Worm (Caenorhabditis elegans) whole organism, L2 larva: ENCODE data around the gene R13A5.15.

Experiments used
- C34F6.9 ChIP-seq: fragments of 150-350 bp; optimal IDR thresholded peaks from 2 replicates; lab custom pipeline; 2014; ENCODE audit warnings: missing biosample characterization, missing genetic modification characterization
- F13H6.1 ChIP-seq: sonication (generic microtip); optimal IDR thresholded peaks from 2 replicates; lab custom pipeline; 2016; ENCODE audit warnings: missing genetic modification characterization, missing compliant biosample characterization
- R02D3.7 ChIP-seq: fragments of 150-350 bp; optimal IDR thresholded peaks from 2 replicates; lab custom pipeline; 2014; ENCODE audit warnings: missing biosample characterization, missing genetic modification characterization
- Y55F3AM.14 ChIP-seq: fragments of 200-800 bp; sonication (Bioruptor generic); optimal IDR thresholded peaks from 2 replicates; lab custom pipeline; 2018; ENCODE audit warnings: mild to moderate bottlenecking, missing genetic modification characterization, missing compliant biosample characterization
- alr-1 ChIP-seq: fragments of 150-350 bp; optimal IDR thresholded peaks from 2 replicates; lab custom pipeline; 2014; ENCODE audit warnings: missing biosample characterization, missing genetic modification characterization
- aly-2 ChIP-seq: fragments of 150-350 bp; optimal IDR thresholded peaks from 2 replicates; lab custom pipeline; 2014; ENCODE audit warnings: missing biosample characterization, missing genetic modification characterization
- blmp-1 ChIP-seq: sonication (generic microtip); optimal IDR thresholded peaks from 2 replicates; lab custom pipeline; 2017; ENCODE audit warnings: missing genetic modification characterization, mild to moderate bottlenecking, missing compliant biosample characterization, antibody characterized with exemption, moderate library complexity; ENCODE audit not compliant: insufficient read depth
- ceh-16 ChIP-seq: fragments of 150-350 bp; optimal IDR thresholded peaks from 2 replicates; lab custom pipeline; 2014; ENCODE audit warnings: missing biosample characterization, missing genetic modification characterization
- ceh-82 ChIP-seq: fragments of 150-350 bp; optimal IDR thresholded peaks from 2 replicates; lab custom pipeline; 2014; ENCODE audit warnings: missing biosample characterization, missing genetic modification characterization
- dmd-4 ChIP-seq: sonication (generic microtip); optimal IDR thresholded peaks from 2 replicates; lab custom pipeline; 2017; ENCODE audit warnings: missing biosample characterization, missing genetic modification characterization
- egl-27 ChIP-seq: sonication (generic microtip); optimal IDR thresholded peaks from 3 replicates; lab custom pipeline; 2017; ENCODE audit warnings: missing biosample characterization, missing genetic modification reagents, missing genetic modification characterization
- elt-3 ChIP-seq: sonication (generic microtip); optimal IDR thresholded peaks from 2 replicates; lab custom pipeline; 2017; ENCODE audit warnings: missing biosample characterization, missing genetic modification characterization
- fos-1 ChIP-seq: fragments of 150-350 bp; optimal IDR thresholded peaks from 2 replicates; lab custom pipeline; 2014; ENCODE audit warnings: missing biosample characterization, missing genetic modification characterization
- lin-13 ChIP-seq: fragments of 150-350 bp; optimal IDR thresholded peaks from 2 replicates; lab custom pipeline; 2014; ENCODE audit warnings: missing biosample characterization, missing genetic modification reagents, missing genetic modification characterization
- lin-39 ChIP-seq: fragments of 150-350 bp; optimal IDR thresholded peaks from 2 replicates; lab custom pipeline; 2014; ENCODE audit warnings: missing biosample characterization, missing genetic modification reagents, missing genetic modification characterization
- lsy-2 ChIP-seq, 2 experiments: fragments of 150-350 bp in 1 of 2; sonication (generic microtip) in 1 of 2; optimal IDR thresholded peaks; 2 replicates each; lab custom pipeline; 2014 to 2017; ENCODE audit warnings: missing biosample characterization in 2 of 2, missing genetic modification characterization in 2 of 2
- mab-5 ChIP-seq: fragments of 150-350 bp; optimal IDR thresholded peaks from 2 replicates; lab custom pipeline; 2014; ENCODE audit warnings: missing biosample characterization, missing genetic modification characterization
- mbf-1 ChIP-seq: sonication (generic microtip); optimal IDR thresholded peaks from 2 replicates; lab custom pipeline; 2017; ENCODE audit warnings: missing biosample characterization, missing genetic modification characterization
- mdl-1 ChIP-seq, 2 experiments: fragments of 150-350 bp in 1 of 2; sonication (generic microtip) in 1 of 2; optimal IDR thresholded peaks; 2 replicates each; lab custom pipeline; 2017; ENCODE audit warnings: missing biosample characterization in 2 of 2, missing genetic modification characterization in 2 of 2
- nhr-10 ChIP-seq: sonication (generic microtip); optimal IDR thresholded peaks from 2 replicates; lab custom pipeline; 2017; ENCODE audit warnings: missing biosample characterization, missing genetic modification characterization
- nhr-11 ChIP-seq: fragments of 150-350 bp; optimal IDR thresholded peaks from 2 replicates; lab custom pipeline; 2014; ENCODE audit warnings: missing biosample characterization, missing genetic modification characterization
- nhr-129 ChIP-seq: fragments of 150-350 bp; optimal IDR thresholded peaks from 2 replicates; lab custom pipeline; 2014; ENCODE audit warnings: missing biosample characterization, missing genetic modification characterization
- nhr-21 ChIP-seq: fragments of 150-350 bp; optimal IDR thresholded peaks from 2 replicates; lab custom pipeline; 2014; ENCODE audit warnings: missing biosample characterization, missing genetic modification characterization
- nhr-237 ChIP-seq: fragments of 150-350 bp; optimal IDR thresholded peaks from 2 replicates; lab custom pipeline; 2014; ENCODE audit warnings: missing biosample characterization, missing genetic modification characterization
- nhr-25 ChIP-seq: fragments of 150-350 bp; sonication (generic microtip); optimal IDR thresholded peaks from 3 replicates; lab custom pipeline; 2014; ENCODE audit warnings: missing biosample characterization, missing genetic modification characterization
- nhr-77 ChIP-seq: fragments of 150-350 bp; optimal IDR thresholded peaks from 2 replicates; lab custom pipeline; 2014; ENCODE audit warnings: missing biosample characterization, missing genetic modification characterization
- peb-1 ChIP-seq: fragments of 150-350 bp; optimal IDR thresholded peaks from 2 replicates; lab custom pipeline; 2014; ENCODE audit warnings: missing biosample characterization, missing genetic modification characterization
- sem-4 ChIP-seq: fragments of 150-350 bp; optimal IDR thresholded peaks from 2 replicates; lab custom pipeline; 2014; ENCODE audit warnings: missing biosample characterization, missing genetic modification reagents, missing genetic modification characterization
- skn-1 ChIP-seq: sonication (generic microtip); optimal IDR thresholded peaks from 2 replicates; lab custom pipeline; 2017; ENCODE audit warnings: missing biosample characterization, missing genetic modification characterization
- sma-3 ChIP-seq: sonication (generic microtip); optimal IDR thresholded peaks from 2 replicates; lab custom pipeline; 2016; ENCODE audit warnings: missing genetic modification reagents, missing genetic modification characterization, missing compliant biosample characterization
- sma-9 ChIP-seq, 2 experiments: fragments of 150-350 bp in 1 of 2; sonication (generic microtip) in 1 of 2; optimal IDR thresholded peaks; 2 replicates each; lab custom pipeline; 2014 to 2016; ENCODE audit warnings: missing genetic modification characterization in 2 of 2, mild to moderate bottlenecking in 1 of 2, missing biosample characterization in 1 of 2, missing compliant biosample characterization in 1 of 2, missing genetic modification reagents in 1 of 2, moderate library complexity in 1 of 2
- snpc-4 ChIP-seq: fragments of 150-350 bp; optimal IDR thresholded peaks from 2 replicates; lab custom pipeline; 2014; ENCODE audit warnings: missing biosample characterization, missing genetic modification characterization
- unc-55 ChIP-seq: fragments of 150-350 bp; sonication (generic microtip); optimal IDR thresholded peaks from 3 replicates; lab custom pipeline; 2014; ENCODE audit warnings: missing biosample characterization, missing genetic modification reagents, missing genetic modification characterization
- unc-62 ChIP-seq: fragments of 150-350 bp; optimal IDR thresholded peaks from 2 replicates; lab custom pipeline; 2014; ENCODE audit warnings: missing biosample characterization, missing genetic modification reagents, missing genetic modification characterization
- zag-1 ChIP-seq: fragments of 150-350 bp; optimal IDR thresholded peaks from 2 replicates; lab custom pipeline; 2014; ENCODE audit warnings: missing biosample characterization, missing genetic modification characterization
- ztf-1 ChIP-seq: fragments of 200-800 bp; sonication (Bioruptor generic); conservative IDR thresholded peaks from 2 replicates; pipeline ENCODE4 v1.3.6; 2022; ENCODE audit warnings: missing genetic modification characterization, missing compliant biosample characterization
- ztf-11 ChIP-seq: sonication (generic microtip); optimal IDR thresholded peaks from 2 replicates; lab custom pipeline; 2017; ENCODE audit warnings: missing biosample characterization, missing genetic modification characterization
- ztf-4 ChIP-seq: fragments of 150-350 bp; optimal IDR thresholded peaks from 2 replicates; lab custom pipeline; 2014; ENCODE audit warnings: missing biosample characterization, missing genetic modification characterization

The R13A5.15 gene

DNA sequence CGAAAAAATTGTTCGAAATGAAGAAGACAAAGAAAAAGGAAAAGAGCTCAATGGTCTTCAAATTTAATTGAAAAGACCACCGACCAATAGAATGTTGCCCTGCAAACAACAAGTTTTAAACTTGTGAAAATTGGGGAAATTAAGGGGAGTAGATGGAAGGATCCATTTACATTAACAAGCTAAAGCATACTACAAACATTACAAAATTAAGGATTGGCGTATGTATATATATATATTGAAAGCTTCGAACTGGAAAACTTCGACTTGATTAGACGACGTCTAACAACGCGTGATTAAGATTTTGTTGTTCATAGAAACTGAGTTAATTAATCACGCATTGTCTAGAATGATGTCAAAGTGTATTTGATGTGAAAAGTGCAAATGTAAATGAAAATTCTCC, at the start of gene R13A5.15:
Gene R13A5.15, minus strand, starts transcription at position 101 of the 400 bp plus-strand sequence.
- TF ChIP-seq unc-55 (GFP tag; lab: Kevin White, UChicago): no peak
- no peak for TF ChIP-seq egl-27 (tag; lab: Kevin White, UChicago)
- no peak for TF ChIP-seq lin-13 (GFP tag; lab: Kevin White, UChicago)
- TF ChIP-seq skn-1: no peak
- no peak for TF ChIP-seq zag-1 (tag; lab: Kevin White, UChicago)
- no peak for TF ChIP-seq ceh-82 (tag; lab: Kevin White, UChicago)
- TF ChIP-seq nhr-10: no peak

DNA sequence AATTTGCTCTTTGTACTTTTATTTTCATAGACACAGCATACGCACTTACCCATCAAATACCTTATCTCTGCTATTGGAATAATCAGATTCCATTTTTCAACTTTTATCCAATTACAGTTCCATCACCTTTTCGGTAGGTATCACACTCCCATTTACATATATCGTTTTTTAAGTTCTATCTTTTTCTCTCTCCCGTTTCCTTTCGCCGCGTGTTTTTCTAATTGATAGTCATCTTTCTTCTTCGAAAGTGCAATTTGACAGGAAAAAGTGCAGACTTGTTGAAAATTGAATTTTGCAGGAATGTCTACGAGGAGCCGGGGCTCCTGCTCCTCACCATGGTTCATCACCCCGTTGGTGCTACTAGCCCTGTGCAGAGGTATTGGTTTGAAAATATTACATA, 37.0 kb upstream of the R13A5.15 start, which contains the start of gene fbn-1:
Gene fbn-1, plus strand, starts transcription at position 301 of the 400 bp plus-strand sequence.
- no peak for TF ChIP-seq lin-39 (tag; lab: Kevin White, UChicago)
- TF ChIP-seq sem-4 (tag; lab: Kevin White, UChicago): no peak
- no peak for TF ChIP-seq blmp-1
- TF ChIP-seq zag-1 (tag; lab: Kevin White, UChicago): no peak
- TF ChIP-seq lin-13 (GFP tag; lab: Kevin White, UChicago): no peak
- no peak for TF ChIP-seq F13H6.1 (tag; lab: Kevin White, UChicago)
- TF ChIP-seq egl-27 (tag; lab: Kevin White, UChicago): no peak
- TF ChIP-seq Y55F3AM.14 (GFP tag; lab: Kevin White, UChicago): no peak
- no peak for TF ChIP-seq peb-1
- TF ChIP-seq nhr-21: no peak
- no peak for TF ChIP-seq dmd-4 (tag; lab: Kevin White, UChicago)
- TF ChIP-seq aly-2 (tag; lab: Kevin White, UChicago): no peak
- no peak for TF ChIP-seq unc-62 (GFP tag; lab: Kevin White, UChicago)
- no peak for TF ChIP-seq snpc-4 (tag; lab: Kevin White, UChicago)
- no peak for TF ChIP-seq alr-1 (tag; lab: Kevin White, UChicago)
- no peak for TF ChIP-seq ztf-1 (GFP tag; lab: Robert Waterston, UW)
- no peak for TF ChIP-seq nhr-237
- TF ChIP-seq mdl-1 (tag; optimal IDR thresholded peaks at IDR 0.05; lab: Kevin White, UChicago): no peak
- no peak for TF ChIP-seq nhr-129 (tag; lab: Kevin White, UChicago)
- no peak for TF ChIP-seq sma-3 (GFP tag; lab: Kevin White, UChicago)

DNA sequence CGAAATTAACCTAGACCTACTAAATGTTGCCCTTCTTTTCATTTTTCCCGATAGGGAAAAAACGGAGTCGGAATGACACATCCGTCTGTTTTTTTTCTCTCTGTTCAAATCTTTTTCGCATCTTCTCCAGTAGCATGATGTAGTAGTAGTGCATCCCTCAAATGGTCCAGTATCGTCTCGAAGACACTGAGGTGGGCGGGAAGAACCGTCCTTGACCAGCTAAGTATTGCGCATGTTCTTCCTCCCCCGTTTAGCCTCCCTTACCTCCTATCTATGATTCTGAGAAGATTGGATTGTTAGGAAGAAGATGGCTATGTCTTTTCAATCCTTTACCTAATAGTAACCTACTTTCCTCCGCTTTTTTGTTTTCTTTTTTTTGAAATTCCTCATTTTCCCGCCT, 34.8 kb upstream of the R13A5.15 start:
- TF ChIP-seq alr-1 (tag; lab: Kevin White, UChicago) (no peak), sma-3 (GFP tag; lab: Kevin White, UChicago) (peak; percentile 20), nhr-11 (tag; lab: Kevin White, UChicago) (no peak), ztf-11 (tag; lab: Kevin White, UChicago) (no peak), fos-1 (tag; lab: Kevin White, UChicago) (peak; percentile 41), mbf-1 (tag; lab: Kevin White, UChicago) (no peak), sma-9 (GFP tag; optimal IDR thresholded peaks at IDR 0.05; lab: Kevin White, UChicago) (peak; percentile 47), sma-9 (tag; optimal IDR thresholded peaks at IDR 0.05; lab: Kevin White, UChicago) (no peak), mab-5 (tag; lab: Kevin White, UChicago) (no peak), egl-27 (tag; lab: Kevin White, UChicago) (no peak), nhr-77 (tag; lab: Kevin White, UChicago) (no peak), ztf-4 (tag; lab: Kevin White, UChicago) (no peak), elt-3 (tag; lab: Kevin White, UChicago) (no peak), nhr-129 (tag; lab: Kevin White, UChicago) (no peak), zag-1 (tag; lab: Kevin White, UChicago) (no peak), lin-13 (GFP tag; lab: Kevin White, UChicago) (no peak)

DNA sequence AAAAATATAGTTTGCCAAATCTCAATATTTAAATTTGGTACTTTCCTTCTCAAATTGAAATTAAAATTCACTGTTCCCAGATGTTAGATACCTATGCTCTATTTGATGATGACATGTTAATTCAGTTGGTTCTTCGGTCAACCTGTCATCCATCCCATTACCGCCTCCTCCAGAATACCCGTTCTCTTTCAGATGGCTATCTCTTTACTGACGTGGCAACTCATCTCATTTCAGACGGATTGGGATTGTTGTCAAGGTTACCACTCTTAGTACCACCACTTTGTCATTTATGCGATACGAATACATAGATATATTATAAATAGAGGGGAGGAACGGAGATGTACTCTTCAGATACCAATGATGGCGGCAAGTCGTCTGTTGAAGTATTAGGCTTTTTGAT, 33.2 kb upstream of the R13A5.15 start:
- TF ChIP-seq mab-5 (tag; lab: Kevin White, UChicago) (no peak), mbf-1 (tag; lab: Kevin White, UChicago) (no peak), C34F6.9 (tag; lab: Kevin White, UChicago) (no peak), R02D3.7 (no peak), unc-62 (GFP tag; lab: Kevin White, UChicago) (no peak), zag-1 (tag; lab: Kevin White, UChicago) (no peak), ceh-16 (tag; lab: Kevin White, UChicago) (no peak), nhr-25 (tag; lab: Kevin White, UChicago) (no peak), ztf-1 (GFP tag; lab: Robert Waterston, UW) (no peak), peb-1 (no peak), lsy-2 (tag; optimal IDR thresholded peaks at IDR 0.05; lab: Kevin White, UChicago) (no peak), unc-55 (GFP tag; lab: Kevin White, UChicago) (no peak)
